Fruit fly (Drosophila melanogaster) whole organism, embryonic: Measurements from ENCODE around the gene CG5986.

Experiments used
- Blimp-1 ChIP-seq: fragments of 200-800 bp; sonication (Bioruptor generic); optimal IDR thresholded peaks from 3 replicates; lab custom pipeline; 2018; ENCODE audit warnings: missing biosample characterization, missing genetic modification characterization, mild to moderate bottlenecking, moderate library complexity, missing genetic modification reagents
- C15 ChIP-seq: fragments of 200-800 bp; sonication (Bioruptor generic); IDR thresholded peaks from 3 replicates; pipeline ENCODE4 v1.3.6; 2022; ENCODE audit warnings: missing biosample characterization, missing genetic modification characterization
- CG10267 ChIP-seq: fragments of 200-800 bp; sonication (Bioruptor generic); optimal IDR thresholded peaks from 2 replicates; lab custom pipeline; 2018; ENCODE audit warnings: missing biosample characterization, mild to moderate bottlenecking, missing genetic modification characterization, moderate library complexity
- CG11247 ChIP-seq: fragments of 200-800 bp; sonication (Bioruptor generic); IDR thresholded peaks from 2 replicates; pipeline ENCODE4 v1.3.6; 2022; ENCODE audit warnings: missing biosample characterization, missing genetic modification characterization
- CG11560 ChIP-seq: fragments of 200-800 bp; sonication (Bioruptor generic); IDR thresholded peaks from 3 replicates; pipeline ENCODE4 v1.3.6; 2022; ENCODE audit warnings: missing biosample characterization, missing genetic modification characterization
- CG11695 ChIP-seq: fragments of 200-800 bp; sonication (Bioruptor generic); IDR thresholded peaks from 3 replicates; pipeline ENCODE4 v1.3.6; 2022; ENCODE audit warnings: missing biosample characterization, missing genetic modification characterization
- CG11723 ChIP-seq: fragments of 200-800 bp; sonication (Bioruptor generic); optimal IDR thresholded peaks from 2 replicates; lab custom pipeline; 2017; ENCODE audit warnings: missing biosample characterization, mild to moderate bottlenecking, missing genetic modification characterization
- CG12299 ChIP-seq: fragments of 200-800 bp; sonication (Bioruptor generic); optimal IDR thresholded peaks from 2 replicates; lab custom pipeline; 2018; ENCODE audit warnings: missing biosample characterization, mild to moderate bottlenecking, missing genetic modification characterization
- CG17361 ChIP-seq: fragments of 200-800 bp; sonication (Bioruptor generic); IDR thresholded peaks from 3 replicates; pipeline ENCODE4 v1.3.6; 2022; ENCODE audit warnings: missing biosample characterization, missing genetic modification characterization
- CG17385 ChIP-seq: fragments of 200-800 bp; sonication (Bioruptor generic); optimal IDR thresholded peaks from 3 replicates; lab custom pipeline; 2018; ENCODE audit warnings: missing biosample characterization, mild to moderate bottlenecking, missing genetic modification characterization
- CG1792 ChIP-seq: fragments of 200-800 bp; sonication (Bioruptor generic); optimal IDR thresholded peaks from 2 replicates; lab custom pipeline; 2016; ENCODE audit warnings: missing biosample characterization, missing genetic modification characterization
- CG18599 ChIP-seq: fragments of 200-800 bp; sonication (Bioruptor generic); optimal IDR thresholded peaks from 3 replicates; lab custom pipeline; 2017; ENCODE audit warnings: missing biosample characterization, missing genetic modification characterization, mild to moderate bottlenecking, moderate library complexity, missing genetic modification reagents
- CG2129 ChIP-seq: fragments of 200-800 bp; sonication (Bioruptor generic); IDR thresholded peaks from 2 replicates; pipeline ENCODE4 v1.3.6; 2022; ENCODE audit warnings: missing biosample characterization, missing genetic modification characterization; ENCODE audit not compliant: partially characterized antibody
- CG2202 ChIP-seq: fragments of 200-800 bp; sonication (Bioruptor generic); optimal IDR thresholded peaks from 2 replicates; lab custom pipeline; 2018; ENCODE audit warnings: missing biosample characterization, mild to moderate bottlenecking, missing genetic modification characterization
- CG2712 ChIP-seq: fragments of 200-800 bp; optimal IDR thresholded peaks from 3 replicates; lab custom pipeline; 2019; ENCODE audit warnings: missing biosample characterization, mild to moderate bottlenecking, missing genetic modification characterization, moderate library complexity
- CG3847 ChIP-seq: fragments of 200-800 bp; sonication (Bioruptor generic); IDR thresholded peaks from 2 replicates; pipeline ENCODE4 v1.3.6; 2022; ENCODE audit warnings: missing biosample characterization, missing genetic modification characterization
- CG4360 ChIP-seq: fragments of 200-800 bp; sonication (Bioruptor generic); IDR thresholded peaks from 2 replicates; pipeline ENCODE4 v1.3.6; 2022; ENCODE audit warnings: missing biosample characterization, missing genetic modification characterization
- CG7372 ChIP-seq: fragments of 200-800 bp; sonication (Bioruptor generic); IDR thresholded peaks from 2 replicates; pipeline ENCODE4 v1.3.6; 2022; ENCODE audit warnings: missing biosample characterization, missing genetic modification characterization
- CG7556 ChIP-seq: fragments of 200-800 bp; sonication (Bioruptor generic); optimal IDR thresholded peaks from 2 replicates; lab custom pipeline; 2017; ENCODE audit warnings: missing biosample characterization, mild to moderate bottlenecking, missing genetic modification characterization
- CG7745 ChIP-seq: fragments of 200-800 bp; sonication (Bioruptor generic); optimal IDR thresholded peaks from 2 replicates; lab custom pipeline; 2018; ENCODE audit warnings: missing biosample characterization, mild to moderate bottlenecking, missing genetic modification characterization, moderate library complexity
- CG7928 ChIP-seq: fragments of 200-800 bp; sonication (Bioruptor generic); optimal IDR thresholded peaks from 2 replicates; lab custom pipeline; 2017; ENCODE audit warnings: missing biosample characterization, mild to moderate bottlenecking, missing genetic modification characterization
- CG8281 ChIP-seq: fragments of 200-800 bp; sonication (Bioruptor generic); optimal IDR thresholded peaks from 2 replicates; lab custom pipeline; 2018; ENCODE audit warnings: missing biosample characterization, mild to moderate bottlenecking, missing genetic modification characterization, moderate library complexity
- CG8290 ChIP-seq, 3 experiments: fragments of 200-800 bp; sonication (Bioruptor generic); optimal IDR thresholded peaks; 2 replicates each; lab custom pipeline; 2016 to 2019; ENCODE audit warnings: missing biosample characterization in 3 of 3, missing genetic modification characterization in 3 of 3, mild to moderate bottlenecking in 2 of 3, moderate library complexity in 1 of 3
- CG9797 ChIP-seq: fragments of 200-800 bp; sonication (Bioruptor generic); optimal IDR thresholded peaks from 3 replicates; lab custom pipeline; 2018; ENCODE audit warnings: missing biosample characterization, mild to moderate bottlenecking, missing genetic modification characterization
- CoRest ChIP-seq: fragments of 200-800 bp; sonication (Bioruptor generic); optimal IDR thresholded peaks from 3 replicates; lab custom pipeline; 2018; ENCODE audit warnings: missing biosample characterization, mild to moderate bottlenecking, missing genetic modification characterization, moderate library complexity
- CrebB ChIP-seq: fragments of 200-800 bp; sonication (Bioruptor generic); optimal IDR thresholded peaks from 3 replicates; lab custom pipeline; 2018; ENCODE audit warnings: missing biosample characterization, mild to moderate bottlenecking, missing genetic modification characterization
- Dbx ChIP-seq: fragments of 200-800 bp; sonication (Bioruptor generic); IDR thresholded peaks from 3 replicates; pipeline ENCODE4 v1.3.6; 2022; ENCODE audit warnings: missing biosample characterization, missing genetic modification characterization
- E2f1 ChIP-seq: fragments of 200-800 bp; sonication (Bioruptor generic); IDR thresholded peaks from 2 replicates; pipeline ENCODE4 v1.3.6; 2022; ENCODE audit warnings: missing biosample characterization, missing genetic modification characterization
- Hr78 ChIP-seq, 2 experiments: fragments of 200-800 bp in 1 of 2; fragments of >200 bp in 1 of 2; sonication (Bioruptor generic) in 1 of 2; optimal IDR thresholded peaks; 2 replicates each; lab custom pipeline; 2017 to 2019; ENCODE audit warnings: missing biosample characterization in 2 of 2, missing genetic modification characterization in 2 of 2, mild to moderate bottlenecking in 1 of 2, moderate library complexity in 1 of 2
- Med ChIP-seq: fragments of 200-800 bp; sonication (Bioruptor generic); peaks from one replicate; lab custom pipeline; 2016; ENCODE audit warnings: missing biosample characterization, missing genetic modification characterization, mild to moderate bottlenecking, inconsistent platforms, moderate library complexity
- Stat92E ChIP-seq, 3 experiments: fragments of >200 bp in 2 of 3; fragments of 200-800 bp in 1 of 3; sonication (Bioruptor generic) in 1 of 3; optimal IDR thresholded peaks; 2 replicates each; lab custom pipeline; 2017 to 2019; ENCODE audit warnings: missing biosample characterization in 3 of 3, missing genetic modification characterization in 3 of 3, mild to moderate bottlenecking in 1 of 3, moderate library complexity in 1 of 3
- Vsx1 ChIP-seq: fragments of 200-800 bp; sonication (Bioruptor generic); optimal IDR thresholded peaks from 2 replicates; lab custom pipeline; 2017; ENCODE audit warnings: missing biosample characterization, mild to moderate bottlenecking, missing genetic modification characterization, missing genetic modification reagents
- Xrp1 ChIP-seq: fragments of 200-800 bp; sonication (Bioruptor generic); IDR thresholded peaks from 2 replicates; pipeline ENCODE4 v1.3.6; 2022; ENCODE audit warnings: missing biosample characterization, missing genetic modification characterization
- aop ChIP-seq: fragments of 200-800 bp; sonication (Bioruptor generic); IDR thresholded peaks from 2 replicates; pipeline ENCODE4 v1.3.6; 2022; ENCODE audit warnings: missing biosample characterization, missing genetic modification characterization
- cwo ChIP-seq: fragments of 200-800 bp; sonication (Bioruptor generic); optimal IDR thresholded peaks from 3 replicates; lab custom pipeline; 2017; ENCODE audit warnings: missing biosample characterization, missing genetic modification characterization, mild to moderate bottlenecking, moderate library complexity, missing genetic modification reagents
- disco-r ChIP-seq: fragments of 200-800 bp; sonication (Bioruptor generic); optimal IDR thresholded peaks from 2 replicates; lab custom pipeline; 2016; ENCODE audit warnings: missing biosample characterization, missing genetic modification characterization
- eyg ChIP-seq: fragments of 200-800 bp; sonication (Bioruptor generic); optimal IDR thresholded peaks from 3 replicates; lab custom pipeline; 2016; ENCODE audit warnings: missing biosample characterization, missing genetic modification characterization
- gce ChIP-seq: fragments of 200-800 bp; sonication (Bioruptor generic); IDR thresholded peaks from 3 replicates; pipeline ENCODE4 v1.3.6; 2022; ENCODE audit warnings: missing biosample characterization, missing genetic modification characterization
- gcm2 ChIP-seq: fragments of 200-800 bp; sonication (Bioruptor generic); optimal IDR thresholded peaks from 2 replicates; lab custom pipeline; 2016; ENCODE audit warnings: missing biosample characterization, missing genetic modification characterization
- h ChIP-seq: fragments of >200 bp; optimal IDR thresholded peaks from 2 replicates; lab custom pipeline; 2017
- inv ChIP-seq: fragments of 200-800 bp; sonication (Bioruptor generic); IDR thresholded peaks from 2 replicates; pipeline ENCODE4 v1.3.6; 2022; ENCODE audit warnings: missing biosample characterization, missing genetic modification characterization; ENCODE audit not compliant: partially characterized antibody
- p53 ChIP-seq: fragments of 200-800 bp; sonication (Bioruptor generic); optimal IDR thresholded peaks from 2 replicates; lab custom pipeline; 2016; ENCODE audit warnings: missing biosample characterization, missing genetic modification characterization
- psq ChIP-seq: fragments of 200-800 bp; sonication (Bioruptor generic); optimal IDR thresholded peaks from 2 replicates; lab custom pipeline; 2017; ENCODE audit warnings: missing biosample characterization, missing genetic modification characterization
- schlank ChIP-seq: fragments of 200-800 bp; sonication (Bioruptor generic); optimal IDR thresholded peaks from 2 replicates; lab custom pipeline; 2018; ENCODE audit warnings: missing biosample characterization, mild to moderate bottlenecking, missing genetic modification characterization
- slou ChIP-seq: fragments of 200-800 bp; sonication (Bioruptor generic); optimal IDR thresholded peaks from 3 replicates; lab custom pipeline; 2016; ENCODE audit warnings: missing biosample characterization, missing genetic modification characterization
- tap ChIP-seq: fragments of 200-800 bp; optimal IDR thresholded peaks from 3 replicates; lab custom pipeline; 2019; ENCODE audit warnings: missing biosample characterization, mild to moderate bottlenecking, missing genetic modification characterization, moderate library complexity
- vvl ChIP-seq: fragments of 200-800 bp; sonication (Bioruptor generic); IDR thresholded peaks from 2 replicates; pipeline ENCODE4 v1.3.6; 2022; ENCODE audit warnings: missing biosample characterization, missing genetic modification characterization
- wek ChIP-seq: fragments of 200-800 bp; sonication (Bioruptor generic); optimal IDR thresholded peaks from 3 replicates; lab custom pipeline; 2018; ENCODE audit warnings: missing biosample characterization, mild to moderate bottlenecking, missing genetic modification characterization, moderate library complexity
- yki ChIP-seq: fragments of >200 bp; optimal IDR thresholded peaks from 3 replicates; lab custom pipeline; 2018

The CG5986 gene

dm6 chr3R:24031019-24031824 is 16.4 kb upstream of the CG5986 start (continued):
- TF ChIP-seq CG11723 (GFP tag; lab: Kevin White, UChicago) (no peak), E2f1 (GFP tag; lab: Robert Waterston, UW) (no peak), CG7372 (peak; percentile 25; the same call in 1 of the 2 replicates), CrebB (tag; lab: Kevin White, UChicago) (peak; percentile 6), CG18599 (no peak), CG11560 (tag; lab: Robert Waterston, UW) (no peak), vvl (GFP tag; lab: Robert Waterston, UW) (no peak), Hr78 (GFP tag; optimal IDR thresholded peaks at IDR 0.05; lab: Kevin White, UChicago) (no peak), CG11247 (GFP tag; lab: Robert Waterston, UW) (no peak), gcm2 (GFP tag; lab: Kevin White, UChicago) (no peak), CG10267 (tag; lab: Kevin White, UChicago) (no peak), gce (GFP tag; lab: Robert Waterston, UW) (peak; percentile 24; the same call in 1 of the 3 replicates), slou (GFP tag; lab: Kevin White, UChicago) (no peak), CG4360 (GFP tag; lab: Robert Waterston, UW) (peak; percentile 67), Vsx1 (GFP tag; lab: Kevin White, UChicago) (peak; percentile 22), yki (lab: Kevin White, UChicago) (no peak), CG9797 (GFP tag; lab: Kevin White, UChicago) (no peak), Med (peak; percentile 49), aop (GFP tag; lab: Robert Waterston, UW) (no peak; the same call in 1 of the 2 replicates), CG2712 (tag; lab: Kevin White, UChicago) (no peak), CG17385 (GFP tag; lab: Kevin White, UChicago) (peak; percentile 44), h (lab: Kevin White, UChicago) (no peak), CG1792 (no peak), tap (tag; lab: Kevin White, UChicago) (no peak), CG7928 (GFP tag; lab: Kevin White, UChicago) (no peak), CG17361 (no peak), CG12299 (peak; percentile 26), psq (GFP tag; lab: Kevin White, UChicago) (no peak), CG3847 (GFP tag; lab: Robert Waterston, UW) (no peak), cwo (GFP tag; lab: Kevin White, UChicago) (no peak), CG11695 (GFP tag; lab: Robert Waterston, UW) (peak; percentile 25; the same call in 2 of the 3 replicates), CoRest (tag; lab: Kevin White, UChicago) (no peak), wek (no peak), CG7745 (no peak), C15 (no peak), schlank (tag; lab: Kevin White, UChicago) (no peak), Xrp1 (GFP tag; lab: Robert Waterston, UW) (no peak; the same call in 1 of the 2 replicates), CG8281 (tag; lab: Kevin White, UChicago) (no peak), Blimp-1 (GFP tag; lab: Kevin White, UChicago) (peak; percentile 24), disco-r (GFP tag; lab: Kevin White, UChicago) (no peak), inv (GFP tag; lab: Robert Waterston, UW) (no peak), p53 (GFP tag; lab: Kevin White, UChicago) (no peak), CG2129 (no peak), Dbx (peak; percentile 54; the same call in 1 of the 3 replicates), CG2202 (tag; lab: Kevin White, UChicago) (peak; percentile 25), CG7556 (GFP tag; lab: Kevin White, UChicago) (no peak), eyg (no peak), Stat92E (GFP tag; optimal IDR thresholded peaks at IDR 0.05; lab: Kevin White, UChicago) (no peak), CG8290 (GFP tag; optimal IDR thresholded peaks at IDR 0.05; lab: Kevin White, UChicago) (no peak), CG8290 (tag; optimal IDR thresholded peaks at IDR 0.05; lab: Kevin White, UChicago) (peak in 1 of 2 experiments; percentile 32)
